Worm (Caenorhabditis elegans) whole organism, young adult: Measurements from ENCODE around the gene T06E8.8.

Experiments
- F23B12.7 ChIP-seq: sonication (generic microtip); optimal IDR thresholded peaks from 2 replicates; lab custom pipeline; 2017; ENCODE audit warnings: missing genetic modification characterization, mild to moderate bottlenecking, missing compliant biosample characterization, antibody characterized with exemption, moderate library complexity; ENCODE audit not compliant: insufficient read depth
- Y53G8AR.9 ChIP-seq: fragments of 200-800 bp; sonication (Bioruptor generic); conservative IDR thresholded peaks from 2 replicates; pipeline ENCODE4 v1.3.6; 2022; ENCODE audit warnings: missing genetic modification reagents, missing genetic modification characterization, missing compliant biosample characterization
- akir-1 ChIP-seq: fragments of 200-800 bp; sonication (Bioruptor generic); optimal IDR thresholded peaks from 2 replicates; lab custom pipeline; 2018; ENCODE audit warnings: mild to moderate bottlenecking, missing genetic modification characterization, moderate library complexity, missing compliant biosample characterization
- ama-1 ChIP-seq, 3 experiments: fragments of 150-350 bp in 1 of 3; sonication (generic microtip) in 2 of 3; optimal IDR thresholded peaks; 2 replicates each; lab custom pipeline; 2014 to 2018; ENCODE audit warnings: missing biosample characterization in 2 of 3, missing genetic modification characterization in 2 of 3, missing genetic modification reagents in 2 of 3
- attf-3 ChIP-seq: fragments of 200-800 bp; sonication (Bioruptor generic); conservative IDR thresholded peaks from 2 replicates; pipeline ENCODE4 v1.3.6; 2022; ENCODE audit warnings: missing genetic modification reagents, missing genetic modification characterization, missing compliant biosample characterization
- bed-1 ChIP-seq: fragments of 200-800 bp; sonication (Bioruptor generic); IDR thresholded peaks from 2 replicates; pipeline ENCODE4 v1.3.6; 2022; ENCODE audit warnings: missing genetic modification reagents, missing genetic modification characterization, missing compliant biosample characterization
- ceh-40 ChIP-seq: fragments of 200-800 bp; sonication (Bioruptor generic); IDR thresholded peaks from 2 replicates; pipeline ENCODE4 v1.3.6; 2022; ENCODE audit warnings: missing genetic modification characterization, missing compliant biosample characterization
- nhr-90 ChIP-seq: sonication (generic microtip); optimal IDR thresholded peaks from 2 replicates; lab custom pipeline; 2016; ENCODE audit warnings: missing genotype, mild to moderate bottlenecking, missing genetic modification characterization, missing compliant biosample characterization
- rpc-1 ChIP-seq, 2 experiments: fragments of 150-350 bp in 1 of 2; sonication (generic microtip) in 1 of 2; optimal IDR thresholded peaks; 2 replicates each; lab custom pipeline; 2014 to 2018; ENCODE audit warnings: missing biosample characterization in 1 of 2, missing genetic modification characterization in 1 of 2, missing genetic modification reagents in 1 of 2, missing genotype in 1 of 2
- ztf-25 ChIP-seq: fragments of 200-800 bp; sonication (Bioruptor generic); IDR thresholded peaks from 2 replicates; pipeline ENCODE4 v1.3.6; 2022; ENCODE audit warnings: missing genetic modification reagents, missing genetic modification characterization, missing compliant biosample characterization

DNA sequence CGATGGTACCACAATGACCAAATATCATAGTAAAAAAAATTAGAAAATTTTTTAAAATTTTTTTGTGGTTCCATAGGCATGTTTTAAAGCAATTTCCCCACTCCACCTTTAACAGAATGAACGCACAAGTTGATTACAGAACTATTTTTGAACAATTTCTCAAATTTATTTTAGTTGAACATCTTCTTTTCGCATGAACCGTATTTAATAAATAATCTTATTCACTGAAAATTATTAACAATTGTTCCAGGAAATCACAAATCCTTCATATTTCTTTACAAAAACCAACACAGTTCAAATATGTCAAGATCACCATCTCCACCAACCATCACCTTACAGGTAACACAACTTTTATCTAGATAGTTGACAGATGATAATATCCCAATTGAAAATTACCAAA lies 31.9 kb upstream of the T06E8.8 start, which contains the start of gene lea-1:
- TF ChIP-seq ztf-25 (GFP tag; lab: Robert Waterston, UW) (no peak), ceh-40 (GFP tag; lab: Robert Waterston, UW) (no peak), nhr-90 (tag; lab: Kevin White, UChicago) (no peak), attf-3 (GFP tag; lab: Robert Waterston, UW) (no peak), akir-1 (GFP tag; lab: Kevin White, UChicago) (no peak), F23B12.7 (tag; lab: Kevin White, UChicago) (no peak), Y53G8AR.9 (no peak), rpc-1 (optimal IDR thresholded peaks at IDR 0.05; lab: Kevin White, UChicago) (no peak), rpc-1 (tag; optimal IDR thresholded peaks at IDR 0.05; lab: Kevin White, UChicago) (no peak), bed-1 (GFP tag; lab: Robert Waterston, UW) (no peak), ama-1 (optimal IDR thresholded peaks at IDR 0.05; lab: Kevin White, UChicago) (no peak), ama-1 (GFP tag; optimal IDR thresholded peaks at IDR 0.05; lab: Kevin White, UChicago) (no peak)
